Fruit fly (Drosophila melanogaster) whole organism, embryonic: ENCODE results near the gene Ppcs.

Experiments
- Abd-B ChIP-seq: fragments of 200-800 bp; sonication (Bioruptor generic); optimal IDR thresholded peaks from 2 replicates; lab custom pipeline; 2018; ENCODE audit warnings: missing biosample characterization, mild to moderate bottlenecking, missing genetic modification characterization, moderate library complexity
- Antp ChIP-seq: fragments of 200-800 bp; sonication (Bioruptor generic); optimal IDR thresholded peaks from 3 replicates; lab custom pipeline; 2016; ENCODE audit warnings: missing biosample characterization, missing genetic modification characterization
- Bgb ChIP-seq: fragments of 200-800 bp; sonication (Bioruptor generic); IDR thresholded peaks from 2 replicates; pipeline ENCODE4 v1.3.6; 2022; ENCODE audit warnings: missing biosample characterization, missing genetic modification characterization; ENCODE audit not compliant: partially characterized antibody
- CG10654 ChIP-seq: fragments of 200-800 bp; sonication (Bioruptor generic); optimal IDR thresholded peaks from 2 replicates; lab custom pipeline; 2016; ENCODE audit warnings: missing biosample characterization, missing genetic modification characterization
- CG14667 ChIP-seq: fragments of 200-800 bp; sonication (Bioruptor generic); IDR thresholded peaks from 2 replicates; pipeline ENCODE4 v1.3.6; 2022; ENCODE audit warnings: missing biosample characterization, missing genetic modification characterization
- CG15073 ChIP-seq: fragments of 200-800 bp; sonication (Bioruptor generic); optimal IDR thresholded peaks from 2 replicates; lab custom pipeline; 2016; ENCODE audit warnings: missing biosample characterization, missing genetic modification characterization
- CG16815 ChIP-seq: fragments of 200-800 bp; sonication (Bioruptor generic); optimal IDR thresholded peaks from 3 replicates; lab custom pipeline; 2017; ENCODE audit warnings: missing biosample characterization, mild to moderate bottlenecking, missing genetic modification characterization
- CG17328 ChIP-seq: fragments of 200-800 bp; sonication (Bioruptor generic); IDR thresholded peaks from 2 replicates; pipeline ENCODE4 v1.3.6; 2022; ENCODE audit warnings: missing biosample characterization, missing genetic modification characterization
- CG17568 ChIP-seq: fragments of 200-800 bp; sonication (Bioruptor generic); optimal IDR thresholded peaks from 2 replicates; lab custom pipeline; 2018; ENCODE audit warnings: missing biosample characterization, mild to moderate bottlenecking, missing genetic modification characterization, moderate library complexity
- CG17802 ChIP-seq: fragments of 200-800 bp; sonication (Bioruptor generic); optimal IDR thresholded peaks from 2 replicates; lab custom pipeline; 2018; ENCODE audit warnings: missing biosample characterization, mild to moderate bottlenecking, missing genetic modification characterization, moderate library complexity
- CG2678 ChIP-seq: fragments of 200-800 bp; sonication (Bioruptor generic); optimal IDR thresholded peaks from 3 replicates; lab custom pipeline; 2019; ENCODE audit warnings: missing biosample characterization, mild to moderate bottlenecking, missing genetic modification characterization, moderate library complexity
- CG2889 ChIP-seq: fragments of 200-800 bp; sonication (Bioruptor generic); IDR thresholded peaks from 3 replicates; pipeline ENCODE4 v1.3.6; 2022; ENCODE audit warnings: missing biosample characterization, missing genetic modification characterization
- CG31224 ChIP-seq: fragments of 200-800 bp; sonication (Bioruptor generic); IDR thresholded peaks from 2 replicates; pipeline ENCODE4 v1.3.6; 2022; ENCODE audit warnings: missing biosample characterization, missing genetic modification characterization
- CG42726 ChIP-seq: fragments of 200-800 bp; sonication (Bioruptor generic); IDR thresholded peaks from 2 replicates; pipeline ENCODE4 v1.3.6; 2022; ENCODE audit warnings: missing biosample characterization, missing genetic modification characterization; ENCODE audit not compliant: partially characterized antibody
- CG5180 ChIP-seq: fragments of 200-800 bp; sonication (Bioruptor generic); optimal IDR thresholded peaks from 3 replicates; lab custom pipeline; 2017; ENCODE audit warnings: missing biosample characterization, missing genetic modification characterization, mild to moderate bottlenecking, moderate library complexity, missing genetic modification reagents
- CG6791 ChIP-seq: fragments of 200-800 bp; sonication (Bioruptor generic); IDR thresholded peaks from 3 replicates; pipeline ENCODE4 v1.3.6; 2022; ENCODE audit warnings: missing biosample characterization, missing genetic modification characterization; ENCODE audit not compliant: partially characterized antibody
- D19B ChIP-seq: fragments of 200-800 bp; sonication (Bioruptor generic); optimal IDR thresholded peaks from 2 replicates; lab custom pipeline; 2017; ENCODE audit warnings: missing biosample characterization, mild to moderate bottlenecking, missing genetic modification characterization
- Dfd ChIP-seq, 2 experiments: fragments of >200 bp; optimal IDR thresholded peaks; 2 replicates each; lab custom pipeline; 2017; ENCODE audit warnings: missing biosample characterization in 2 of 2, missing genetic modification characterization in 2 of 2
- Dip3 ChIP-seq: fragments of 200-800 bp; sonication (Bioruptor generic); optimal IDR thresholded peaks from 3 replicates; lab custom pipeline; 2016; ENCODE audit warnings: missing biosample characterization, missing genetic modification characterization
- Eip74EF ChIP-seq, 2 experiments: fragments of 200-800 bp in 1 of 2; fragments of >200 bp in 1 of 2; sonication (Bioruptor generic) in 1 of 2; optimal IDR thresholded peaks; 2 replicates each; lab custom pipeline; 2017 to 2019; ENCODE audit warnings: missing biosample characterization in 2 of 2, missing genetic modification characterization in 2 of 2, mild to moderate bottlenecking in 1 of 2, moderate library complexity in 1 of 2
- Gsc ChIP-seq: fragments of 200-800 bp; sonication (Bioruptor generic); IDR thresholded peaks from 2 replicates; pipeline ENCODE4 v1.3.6; 2022; ENCODE audit warnings: missing biosample characterization, missing genetic modification characterization
- H15 ChIP-seq: fragments of 200-800 bp; sonication (Bioruptor generic); IDR thresholded peaks from 3 replicates; pipeline ENCODE4 v1.3.6; 2022; ENCODE audit warnings: missing biosample characterization, missing genetic modification characterization
- H2.0 ChIP-seq: fragments of 200-800 bp; sonication (Bioruptor generic); IDR thresholded peaks from 2 replicates; pipeline ENCODE4 v1.3.6; 2022; ENCODE audit warnings: missing biosample characterization, missing genetic modification characterization
- NC2β ChIP-seq: fragments of 200-800 bp; sonication (Bioruptor generic); optimal IDR thresholded peaks from 2 replicates; lab custom pipeline; 2016; ENCODE audit warnings: missing biosample characterization, missing genetic modification characterization
- Pdp1 ChIP-seq, 2 experiments: fragments of 200-800 bp; sonication (Bioruptor generic); optimal IDR thresholded peaks; 3 replicates each; lab custom pipeline; 2016; ENCODE audit warnings: missing biosample characterization in 2 of 2, missing genetic modification characterization in 2 of 2, mild to moderate bottlenecking in 1 of 2, moderate library complexity in 1 of 2
- Side ChIP-seq: fragments of 200-800 bp; sonication (Bioruptor generic); optimal IDR thresholded peaks from 2 replicates; lab custom pipeline; 2016; ENCODE audit warnings: missing biosample characterization, missing genetic modification characterization
- Xbp1 ChIP-seq: fragments of 200-800 bp; sonication (Bioruptor generic); optimal IDR thresholded peaks from 3 replicates; lab custom pipeline; 2016; ENCODE audit warnings: missing biosample characterization, mild to moderate bottlenecking, missing genetic modification characterization
- abd-A ChIP-seq: fragments of 200-800 bp; sonication (Bioruptor generic); optimal IDR thresholded peaks from 3 replicates; lab custom pipeline; 2019; ENCODE audit warnings: missing biosample characterization, mild to moderate bottlenecking, missing genetic modification characterization, moderate library complexity
- aop ChIP-seq: fragments of 200-800 bp; sonication (Bioruptor generic); IDR thresholded peaks from 2 replicates; pipeline ENCODE4 v1.3.6; 2022; ENCODE audit warnings: missing biosample characterization, missing genetic modification characterization
- ara ChIP-seq: fragments of 200-800 bp; sonication (Bioruptor generic); IDR thresholded peaks from 2 replicates; pipeline ENCODE4 v1.3.6; 2022; ENCODE audit warnings: missing biosample characterization, missing genetic modification characterization
- ash1 ChIP-seq: fragments of 200-800 bp; sonication (Bioruptor generic); optimal IDR thresholded peaks from 2 replicates; lab custom pipeline; 2018; ENCODE audit warnings: missing biosample characterization, mild to moderate bottlenecking, missing genetic modification characterization
- chinmo ChIP-seq: fragments of 200-800 bp; sonication (Bioruptor generic); IDR thresholded peaks from 4 replicates; pipeline ENCODE4 v1.3.6; 2022; ENCODE audit warnings: missing biosample characterization, missing genetic modification characterization; ENCODE audit not compliant: partially characterized antibody
- crol ChIP-seq: fragments of 200-800 bp; sonication (Bioruptor generic); IDR thresholded peaks from 2 replicates; pipeline ENCODE4 v1.3.6; 2022; ENCODE audit warnings: missing biosample characterization, missing genetic modification characterization
- esg ChIP-seq: fragments of 200-800 bp; sonication (Bioruptor generic); conservative IDR thresholded peaks from 2 replicates; pipeline ENCODE4 v1.3.6; 2022; ENCODE audit warnings: missing biosample characterization, missing genetic modification characterization
- eyg ChIP-seq: fragments of 200-800 bp; sonication (Bioruptor generic); optimal IDR thresholded peaks from 3 replicates; lab custom pipeline; 2016; ENCODE audit warnings: missing biosample characterization, missing genetic modification characterization
- fd3F ChIP-seq: fragments of 200-800 bp; sonication (Bioruptor generic); optimal IDR thresholded peaks from 2 replicates; lab custom pipeline; 2018; ENCODE audit warnings: missing biosample characterization, mild to moderate bottlenecking, missing genetic modification characterization, moderate library complexity
- gcm ChIP-seq: fragments of 200-800 bp; sonication (Bioruptor generic); optimal IDR thresholded peaks from 2 replicates; lab custom pipeline; 2019; ENCODE audit warnings: missing biosample characterization, mild to moderate bottlenecking, missing genetic modification characterization, moderate library complexity
- hbn ChIP-seq: fragments of 200-800 bp; sonication (Bioruptor generic); IDR thresholded peaks from 2 replicates; pipeline ENCODE4 v1.3.6; 2022; ENCODE audit warnings: missing biosample characterization, missing genetic modification characterization; ENCODE audit not compliant: partially characterized antibody
- her ChIP-seq: fragments of 200-800 bp; sonication (Bioruptor generic); optimal IDR thresholded peaks from 2 replicates; lab custom pipeline; 2016; ENCODE audit warnings: missing biosample characterization, missing genetic modification characterization
- knrl ChIP-seq: fragments of 200-800 bp; sonication (Bioruptor generic); IDR thresholded peaks from 3 replicates; pipeline ENCODE4 v1.3.6; 2022; ENCODE audit warnings: missing biosample characterization, missing genetic modification characterization; ENCODE audit not compliant: partially characterized antibody
- lbe ChIP-seq: fragments of 200-800 bp; sonication (Bioruptor generic); optimal IDR thresholded peaks from 2 replicates; lab custom pipeline; 2016; ENCODE audit warnings: missing biosample characterization, mild to moderate bottlenecking, missing genetic modification characterization
- nmo ChIP-seq: fragments of 200-800 bp; sonication (Bioruptor generic); optimal IDR thresholded peaks from 2 replicates; lab custom pipeline; 2018; ENCODE audit warnings: missing biosample characterization, mild to moderate bottlenecking, missing genetic modification characterization, moderate library complexity
- pan ChIP-seq, 4 experiments: fragments of >200 bp in 3 of 4; fragments of 200-800 bp in 1 of 4; sonication (Bioruptor generic) in 1 of 4; optimal IDR thresholded peaks in 3 of 4; IDR thresholded peaks in 1 of 4; 2 replicates each; pipeline versions ENCODE4 v1.3.6 to Lab custom; 2017 to 2022; ENCODE audit warnings: missing biosample characterization in 2 of 4, missing genetic modification characterization in 2 of 4, mixed read lengths in 1 of 4
- run ChIP-seq: fragments of 200-800 bp; sonication (Bioruptor generic); optimal IDR thresholded peaks from 3 replicates; lab custom pipeline; 2018; ENCODE audit warnings: missing biosample characterization, mild to moderate bottlenecking, missing genetic modification characterization
- schlank ChIP-seq: fragments of 200-800 bp; sonication (Bioruptor generic); optimal IDR thresholded peaks from 2 replicates; lab custom pipeline; 2018; ENCODE audit warnings: missing biosample characterization, mild to moderate bottlenecking, missing genetic modification characterization
- sd ChIP-seq: fragments of 200-800 bp; sonication (Bioruptor generic); optimal IDR thresholded peaks from 3 replicates; lab custom pipeline; 2018; ENCODE audit warnings: missing biosample characterization, mild to moderate bottlenecking, missing genetic modification characterization, moderate library complexity
- tll ChIP-seq, 2 experiments: fragments of 200-800 bp in 1 of 2; fragments of >200 bp in 1 of 2; sonication (Bioruptor generic) in 1 of 2; optimal IDR thresholded peaks; 2 replicates each; lab custom pipeline; 2017 to 2019; ENCODE audit warnings: missing biosample characterization in 2 of 2, missing genetic modification characterization in 2 of 2, mild to moderate bottlenecking in 1 of 2, moderate library complexity in 1 of 2
- tx ChIP-seq: fragments of 200-800 bp; sonication (Bioruptor generic); optimal IDR thresholded peaks from 2 replicates; lab custom pipeline; 2016; ENCODE audit warnings: missing biosample characterization, missing genetic modification characterization
- z ChIP-seq: fragments of 200-800 bp; sonication (Bioruptor generic); IDR thresholded peaks from 3 replicates; pipeline ENCODE4 v1.3.6; 2022; ENCODE audit warnings: missing biosample characterization, missing genetic modification characterization

Gene Ppcs

DNA sequence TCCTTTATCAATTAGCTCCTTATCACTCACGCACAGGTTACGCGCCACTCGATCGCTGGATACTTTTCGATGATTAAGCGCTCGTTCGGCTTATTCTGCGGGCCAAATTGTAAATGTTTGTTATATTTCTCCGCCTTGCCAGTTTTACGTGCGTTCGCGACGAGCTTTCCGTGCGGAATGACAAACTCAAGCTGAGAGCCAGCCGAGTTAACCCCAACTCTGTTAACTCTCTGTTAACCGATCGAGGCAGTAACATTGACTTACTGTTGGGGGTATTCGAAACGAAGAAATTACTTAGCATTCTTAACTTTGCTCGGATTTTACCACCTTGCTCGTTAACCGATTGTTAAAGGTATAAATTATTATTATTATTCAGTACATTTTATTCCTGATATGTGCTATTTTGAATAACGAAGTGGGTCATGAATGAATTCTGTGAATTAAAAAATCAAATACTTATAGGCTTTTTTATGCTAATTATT is 5.8 kb upstream of the Ppcs start, which contains the start of gene CG5835 (continued):
- TF ChIP-seq CG6791 (GFP tag; lab: Robert Waterston, UW) (no peak), CG14667 (GFP tag; lab: Robert Waterston, UW) (no peak), abd-A (tag; lab: Kevin White, UChicago) (no peak), chinmo (GFP tag; lab: Robert Waterston, UW) (0 out of 4 replicates have a peak, but pooled peaks have one; percentile 65), sd (tag; lab: Kevin White, UChicago) (peak; percentile 53), CG10654 (GFP tag; lab: Kevin White, UChicago) (no peak), Bgb (GFP tag; lab: Robert Waterston, UW) (peak; percentile 53; the same call in 1 of the 2 replicates), CG5180 (GFP tag; lab: Kevin White, UChicago) (peak; percentile 25), gcm (peak; percentile 79), hbn (GFP tag; lab: Robert Waterston, UW) (no peak), aop (GFP tag; lab: Robert Waterston, UW) (no peak), crol (GFP tag; lab: Robert Waterston, UW) (no peak), ara (no peak), knrl (no peak), schlank (tag; lab: Kevin White, UChicago) (no peak), H2.0 (GFP tag; lab: Robert Waterston, UW) (no peak), fd3F (no peak), tll (GFP tag; optimal IDR thresholded peaks at IDR 0.05; lab: Kevin White, UChicago) (no peak), Dfd (GFP tag; optimal IDR thresholded peaks at IDR 0.05; lab: Kevin White, UChicago) (no peak), D19B (no peak), Pdp1 (GFP tag; optimal IDR thresholded peaks at IDR 0.05; lab: Kevin White, UChicago) (peak in 1 of 2 experiments; percentile 19), esg (GFP tag; lab: Robert Waterston, UW) (no peak), Antp (GFP tag; lab: Kevin White, UChicago) (no peak), CG2889 (no peak), her (GFP tag; lab: Kevin White, UChicago) (peak; percentile 8), nmo (GFP tag; lab: Kevin White, UChicago) (no peak), Eip74EF (GFP tag; optimal IDR thresholded peaks at IDR 0.05; lab: Kevin White, UChicago) (no peak), run (no peak), z (GFP tag; lab: Robert Waterston, UW) (no peak), tx (GFP tag; lab: Kevin White, UChicago) (no peak), CG15073 (GFP tag; lab: Kevin White, UChicago) (no peak), pan (optimal IDR thresholded peaks at IDR 0.05; lab: Kevin White, UChicago) (no peak), pan (GFP tag; optimal IDR thresholded peaks at IDR 0.05 in 1 of 2, IDR thresholded peaks at IDR 0.05 in 1 of 2) (no peak), Gsc (GFP tag; lab: Robert Waterston, UW) (no peak), CG17568 (GFP tag; lab: Kevin White, UChicago) (no peak), lbe (GFP tag; lab: Kevin White, UChicago) (no peak), CG31224 (GFP tag; lab: Robert Waterston, UW) (no peak), Xbp1 (GFP tag; lab: Kevin White, UChicago) (no peak), Dip3 (no peak), CG17328 (GFP tag; lab: Robert Waterston, UW) (no peak), CG2678 (tag; lab: Kevin White, UChicago) (peak; percentile 10), eyg (no peak), H15 (GFP tag; lab: Robert Waterston, UW) (no peak), CG16815 (GFP tag; lab: Kevin White, UChicago) (no peak), NC2β (GFP tag; lab: Kevin White, UChicago) (no peak), ash1 (GFP tag; lab: Kevin White, UChicago) (peak; percentile 16), Abd-B (GFP tag; lab: Kevin White, UChicago) (no peak), CG17802 (tag; lab: Kevin White, UChicago) (no peak), Side (GFP tag; lab: Kevin White, UChicago) (no peak), CG42726 (GFP tag; lab: Robert Waterston, UW) (no peak; the same call in 1 of the 2 replicates)
